Fruit fly (Drosophila melanogaster): Measurements from ENCODE around the gene ND-B22.

Gene ND-B22

DNA sequence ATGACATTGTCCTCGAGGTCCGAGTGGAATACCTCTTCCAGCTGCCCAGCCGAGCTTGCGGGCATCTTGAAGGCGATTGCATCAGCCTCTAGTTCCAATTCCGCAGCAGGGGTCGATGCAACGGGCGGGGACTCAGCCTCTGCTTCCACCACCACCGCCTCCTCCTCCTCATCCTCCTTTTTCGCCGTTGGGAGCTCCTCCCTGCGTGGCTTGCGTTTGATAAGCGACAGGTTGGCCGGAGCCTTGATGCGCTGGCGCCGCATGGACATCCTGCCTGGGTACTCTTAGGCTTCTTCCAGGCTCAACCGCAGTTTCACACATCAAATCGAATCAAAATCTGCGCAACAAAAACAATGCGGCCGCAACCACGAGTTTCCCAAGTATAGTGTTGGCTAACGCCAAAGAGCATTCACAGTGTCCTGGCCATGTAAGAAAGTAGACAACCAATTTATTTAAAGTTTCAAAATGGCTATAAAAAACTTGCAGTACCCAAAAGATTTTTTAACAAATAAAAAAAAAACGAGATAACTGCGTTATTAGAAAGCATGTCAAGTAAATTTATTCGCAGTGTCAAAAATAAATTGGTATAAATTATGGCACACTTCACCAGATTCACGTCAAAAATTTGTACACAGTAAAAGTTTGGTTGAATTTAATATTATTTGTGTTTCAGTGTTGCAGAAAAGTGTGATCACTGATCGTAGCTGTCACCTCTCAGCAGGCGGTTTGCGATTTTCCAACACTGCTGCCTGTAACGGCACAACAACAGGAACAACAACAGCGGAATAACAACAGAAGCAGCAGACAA lies 2.7 kb upstream of the ND-B22 start, which contains the start of the genes Bdp1 and CG6565 (continued):
- TF ChIP-seq CG8478 (optimal IDR thresholded peaks at IDR 0.05) (no peak), CG3726 (GFP tag; IDR thresholded peaks at IDR 0.05) (peak; percentile 89; the same call in 2 of the 3 replicates), ap (GFP tag; IDR thresholded peaks at IDR 0.05) (peak; percentile 87), CG3847 (GFP tag; IDR thresholded peaks at IDR 0.05) (peak; percentile 98), z (GFP tag; IDR thresholded peaks at IDR 0.05) (0 out of 3 replicates have a peak, but pooled peaks have one; percentile 34), CG18619 (GFP tag; optimal IDR thresholded peaks at IDR 0.05) (peak; percentile 97), CG9215 (GFP tag; IDR thresholded peaks at IDR 0.05) (peak; percentile 97), pho (GFP tag; optimal IDR thresholded peaks at IDR 0.05) (peak; percentile 99), bsh (GFP tag; optimal IDR thresholded peaks at IDR 0.05) (peak; percentile 83 to 95), CG18476 (GFP tag; optimal IDR thresholded peaks at IDR 0.05) (peak; percentile 97), oc (tag; optimal IDR thresholded peaks at IDR 0.05) (peak; percentile 86), Nf-YB (GFP tag; optimal IDR thresholded peaks at IDR 0.05) (peak; percentile 82), dysf (GFP tag; IDR thresholded peaks at IDR 0.05) (peak; percentile 97), tio (GFP tag; optimal IDR thresholded peaks at IDR 0.05) (peak; percentile 99), B-H2 (GFP tag; optimal IDR thresholded peaks at IDR 0.05) (peak; percentile 95), fu2 (GFP tag; optimal IDR thresholded peaks at IDR 0.05) (peak; percentile 99), CG16815 (GFP tag; optimal IDR thresholded peaks at IDR 0.05) (peak; percentile 99), hkb (optimal IDR thresholded peaks at IDR 0.05) (peak; percentile 91), hkb (GFP tag; IDR thresholded peaks at IDR 0.05) (peak; percentile 93), Dip3 (GFP tag; optimal IDR thresholded peaks at IDR 0.05) (peak; percentile 99), dan (GFP tag; IDR thresholded peaks at IDR 0.05) (peak; percentile 93), CG1024 (GFP tag; IDR thresholded peaks at IDR 0.05) (peak; percentile 76), Ptx1 (GFP tag; IDR thresholded peaks at IDR 0.05) (peak; percentile 98), ranshi (GFP tag; IDR thresholded peaks at IDR 0.05) (peak; percentile 95), CG18011 (GFP tag; optimal IDR thresholded peaks at IDR 0.05) (peak; percentile 89), CG1647 (GFP tag; optimal IDR thresholded peaks at IDR 0.05) (peak; percentile 98), ro (GFP tag; IDR thresholded peaks at IDR 0.05) (peak; percentile 90), PHDP (tag; optimal IDR thresholded peaks at IDR 0.05) (peak; percentile 95), HmgZ (tag; optimal IDR thresholded peaks at IDR 0.05) (peak; percentile 97), NC2β (GFP tag; optimal IDR thresholded peaks at IDR 0.05) (peak; percentile 97), CG4328 (GFP tag; optimal IDR thresholded peaks at IDR 0.05) (peak; percentile 96), CG17829 (tag; optimal IDR thresholded peaks at IDR 0.05) (peak; percentile 91), CG9876 (GFP tag; optimal IDR thresholded peaks at IDR 0.05) (peak; percentile 97), Meics (GFP tag; optimal IDR thresholded peaks at IDR 0.05) (peak; percentile 96), CG10209 (GFP tag; optimal IDR thresholded peaks at IDR 0.05) (peak; percentile 98), sug (tag; optimal IDR thresholded peaks at IDR 0.05) (peak; percentile 95), zfh2 (GFP tag; optimal IDR thresholded peaks at IDR 0.05) (peak; percentile 99), ash1 (GFP tag; optimal IDR thresholded peaks at IDR 0.05) (no peak), CG8924 (tag; optimal IDR thresholded peaks at IDR 0.05) (peak; percentile 95), Sry-δ (GFP tag; optimal IDR thresholded peaks at IDR 0.05) (peak; percentile 85), mam (GFP tag; optimal IDR thresholded peaks at IDR 0.05) (peak; percentile 99), exex (tag; optimal IDR thresholded peaks at IDR 0.05) (peak; percentile 81), gro (GFP tag; optimal IDR thresholded peaks at IDR 0.05) (peak; percentile 97), sim (GFP tag; IDR thresholded peaks at IDR 0.05) (peak; percentile 78), CG16863 (GFP tag; optimal IDR thresholded peaks at IDR 0.05) (peak; percentile 98), CG11560 (tag; IDR thresholded peaks at IDR 0.05) (peak; percentile 91), Ravus (GFP tag; IDR thresholded peaks at IDR 0.05) (peak; percentile 78), gfzf (GFP tag; optimal IDR thresholded peaks at IDR 0.05) (peak; percentile 33), caup (GFP tag; optimal IDR thresholded peaks at IDR 0.05; ENCODE audit: severe bottlenecking) (peak; percentile 95), ato (GFP tag; IDR thresholded peaks at IDR 0.05; ENCODE audit: partially characterized antibody) (no peak)

Measured in whole organism, embryonic.